Worm (Caenorhabditis elegans): ENCODE data around the gene F47B8.8.

ce11 chrV:14369412-14369811, 37.9 kb downstream of the F47B8.8 start:
- no peak for TF ChIP-seq nhr-12 (tag; optimal IDR thresholded peaks at IDR 0.05)
- no peak for TF ChIP-seq nhr-237 (tag; optimal IDR thresholded peaks at IDR 0.05)
- TF ChIP-seq elt-1 (tag; optimal IDR thresholded peaks at IDR 0.05; ENCODE audit: borderline replicate concordance, insufficient read depth), result no peak
- no peak for TF ChIP-seq mab-5 (tag; optimal IDR thresholded peaks at IDR 0.05)
- no peak for TF ChIP-seq ceh-39 (tag; optimal IDR thresholded peaks at IDR 0.05)
- no peak for TF ChIP-seq sptf-1 (tag; optimal IDR thresholded peaks at IDR 0.05)
- TF ChIP-seq unc-62 (GFP tag; optimal IDR thresholded peaks at IDR 0.05), result no peak
- TF ChIP-seq pha-4 (tag; optimal IDR thresholded peaks at IDR 0.05), result no peak
- no peak for TF ChIP-seq nhr-28 (tag; optimal IDR thresholded peaks at IDR 0.05)
- no peak for TF ChIP-seq unc-39 (tag; optimal IDR thresholded peaks at IDR 0.05)
- no peak for TF ChIP-seq snpc-4 (tag; optimal IDR thresholded peaks at IDR 0.05)
